Worm (Caenorhabditis elegans) whole organism, young adult: Measurements from ENCODE around the gene irld-62.

Source experiments
- B0336.3 ChIP-seq: fragments of 200-800 bp; sonication (Bioruptor generic); IDR thresholded peaks from 2 replicates; pipeline ENCODE4 v1.3.6; 2022; ENCODE audit warnings: missing genetic modification characterization, missing compliant biosample characterization
- D2030.7 ChIP-seq: fragments of 200-800 bp; sonication (Bioruptor generic); IDR thresholded peaks from 2 replicates; pipeline ENCODE4 v1.3.6; 2022; ENCODE audit warnings: missing genetic modification reagents, missing genetic modification characterization, missing compliant biosample characterization
- F33H1.4 ChIP-seq: fragments of 200-800 bp; sonication (Bioruptor generic); IDR thresholded peaks from 2 replicates; pipeline ENCODE4 v1.3.6; 2022; ENCODE audit warnings: missing genetic modification reagents, missing genetic modification characterization, missing compliant biosample characterization
- F37B4.10 ChIP-seq: fragments of 200-800 bp; sonication (Bioruptor generic); IDR thresholded peaks from 2 replicates; pipeline ENCODE4 v1.3.6; 2022; ENCODE audit warnings: missing genetic modification characterization, missing compliant biosample characterization
- F57A8.1 ChIP-seq: fragments of 200-800 bp; sonication (Bioruptor generic); optimal IDR thresholded peaks from 2 replicates; lab custom pipeline; 2018; ENCODE audit warnings: mild to moderate bottlenecking, missing genetic modification characterization, moderate library complexity, missing compliant biosample characterization
- K12H6.12 ChIP-seq: fragments of 200-800 bp; sonication (Bioruptor generic); optimal IDR thresholded peaks from 2 replicates; lab custom pipeline; 2018; ENCODE audit warnings: mild to moderate bottlenecking, missing genetic modification characterization, missing compliant biosample characterization
- T07F8.4 ChIP-seq: sonication (generic microtip); optimal IDR thresholded peaks from 2 replicates; lab custom pipeline; 2016; ENCODE audit warnings: mild to moderate bottlenecking, missing genetic modification characterization, moderate library complexity, missing compliant biosample characterization
- Y67H2A.10 ChIP-seq: fragments of 200-800 bp; sonication (Bioruptor generic); conservative IDR thresholded peaks from 2 replicates; pipeline ENCODE4 v1.3.6; 2022; ENCODE audit warnings: missing genetic modification reagents, missing genetic modification characterization, missing compliant biosample characterization
- Y95B8A.8 ChIP-seq: fragments of 200-800 bp; sonication (Bioruptor generic); IDR thresholded peaks from 2 replicates; pipeline ENCODE4 v1.3.6; 2022; ENCODE audit warnings: missing genetic modification reagents, missing genetic modification characterization, missing compliant biosample characterization
- athp-1 ChIP-seq: sonication (generic microtip); optimal IDR thresholded peaks from 2 replicates; lab custom pipeline; 2017; ENCODE audit warnings: mild to moderate bottlenecking, missing genetic modification characterization, missing compliant biosample characterization
- attf-5 ChIP-seq: fragments of 200-800 bp; sonication (Bioruptor generic); optimal IDR thresholded peaks from 2 replicates; lab custom pipeline; 2018; ENCODE audit warnings: mild to moderate bottlenecking, missing genetic modification characterization, missing compliant biosample characterization
- attf-6 ChIP-seq: fragments of 200-800 bp; sonication (Bioruptor generic); IDR thresholded peaks from 2 replicates; pipeline ENCODE4 v1.3.6; 2022; ENCODE audit warnings: missing genetic modification reagents, missing genetic modification characterization, missing compliant biosample characterization
- cebp-2 ChIP-seq: fragments of 200-800 bp; sonication (Bioruptor generic); IDR thresholded peaks from 2 replicates; pipeline ENCODE4 v1.3.6; 2022; ENCODE audit warnings: missing genetic modification characterization, missing compliant biosample characterization
- ceh-79 ChIP-seq: sonication (generic microtip); optimal IDR thresholded peaks from 2 replicates; lab custom pipeline; 2017; ENCODE audit warnings: mild to moderate bottlenecking, missing genetic modification characterization, missing compliant biosample characterization
- chd-7 ChIP-seq: sonication (generic microtip); optimal IDR thresholded peaks from 2 replicates; lab custom pipeline; 2016; ENCODE audit warnings: mild to moderate bottlenecking, missing genetic modification characterization, moderate library complexity, missing compliant biosample characterization
- egrh-3 ChIP-seq: fragments of 200-800 bp; sonication (Bioruptor generic); IDR thresholded peaks from 2 replicates; pipeline ENCODE4 v1.3.6; 2022; ENCODE audit warnings: missing genetic modification reagents, missing genetic modification characterization, missing compliant biosample characterization
- him-1 ChIP-seq: sonication (generic microtip); optimal IDR thresholded peaks from 2 replicates; lab custom pipeline; 2016; ENCODE audit warnings: missing genotype, missing genetic modification reagents, missing genetic modification characterization, missing compliant biosample characterization
- let-526 ChIP-seq: fragments of 200-800 bp; sonication (Bioruptor generic); IDR thresholded peaks from 2 replicates; pipeline ENCODE4 v1.3.6; 2022; ENCODE audit warnings: missing genetic modification reagents, missing genetic modification characterization, missing compliant biosample characterization
- let-607 ChIP-seq, 2 experiments: fragments of 200-800 bp in 1 of 2; sonication (Bioruptor generic) in 1 of 2; sonication (generic microtip) in 1 of 2; optimal IDR thresholded peaks; 2 replicates each; lab custom pipeline; 2016 to 2018; ENCODE audit warnings: mild to moderate bottlenecking in 2 of 2, missing compliant biosample characterization in 2 of 2, missing genetic modification characterization in 2 of 2, moderate library complexity in 2 of 2, missing genotype in 1 of 2
- lin-54 ChIP-seq: fragments of 200-800 bp; sonication (Bioruptor generic); optimal IDR thresholded peaks from 2 replicates; lab custom pipeline; 2018; ENCODE audit warnings: mild to moderate bottlenecking, missing genetic modification characterization, missing compliant biosample characterization
- lir-1 ChIP-seq: fragments of 200-800 bp; sonication (Bioruptor generic); conservative IDR thresholded peaks from 2 replicates; pipeline ENCODE4 v1.3.6; 2022; ENCODE audit warnings: missing genetic modification reagents, missing genetic modification characterization, missing compliant biosample characterization
- lsy-27 ChIP-seq: sonication (generic microtip); optimal IDR thresholded peaks from 2 replicates; lab custom pipeline; 2017; ENCODE audit warnings: missing genetic modification characterization, mild to moderate bottlenecking, missing compliant biosample characterization, antibody characterized with exemption, missing genotype, borderline replicate concordance; ENCODE audit not compliant: insufficient read depth
- madf-6 ChIP-seq: fragments of 200-800 bp; sonication (Bioruptor generic); IDR thresholded peaks from 2 replicates; pipeline ENCODE4 v1.3.6; 2022; ENCODE audit warnings: missing genetic modification reagents, missing genetic modification characterization, missing compliant biosample characterization
- madf-8 ChIP-seq: fragments of 200-800 bp; sonication (Bioruptor generic); conservative IDR thresholded peaks from 2 replicates; pipeline ENCODE4 v1.3.6; 2022; ENCODE audit warnings: missing genetic modification reagents, missing genetic modification characterization, missing compliant biosample characterization
- mel-28 ChIP-seq: sonication (generic microtip); optimal IDR thresholded peaks from 2 replicates; lab custom pipeline; 2016; ENCODE audit warnings: borderline replicate concordance, mild to moderate bottlenecking, missing genetic modification characterization, missing compliant biosample characterization
- mxl-1 ChIP-seq: sonication (generic microtip); optimal IDR thresholded peaks from 2 replicates; lab custom pipeline; 2016; ENCODE audit warnings: missing genetic modification characterization, missing compliant biosample characterization
- nfya-1 ChIP-seq: sonication (generic microtip); optimal IDR thresholded peaks from 2 replicates; lab custom pipeline; 2017; ENCODE audit warnings: antibody characterized with exemption, missing compliant biosample characterization, missing genetic modification characterization, borderline replicate concordance; ENCODE audit not compliant: insufficient read depth
- nfya-2 ChIP-seq: fragments of 200-800 bp; sonication (Bioruptor generic); IDR thresholded peaks from 2 replicates; pipeline ENCODE4 v1.3.6; 2022; ENCODE audit warnings: missing genetic modification reagents, missing genetic modification characterization, missing compliant biosample characterization
- nfyb-1 ChIP-seq: fragments of 200-800 bp; sonication (Bioruptor generic); IDR thresholded peaks from 2 replicates; pipeline ENCODE4 v1.3.6; 2022; ENCODE audit warnings: missing genetic modification reagents, missing genetic modification characterization, missing compliant biosample characterization
- pbrm-1 ChIP-seq: fragments of 200-800 bp; sonication (Bioruptor generic); IDR thresholded peaks from 2 replicates; pipeline ENCODE4 v1.3.6; 2022; ENCODE audit warnings: missing genetic modification reagents, missing genetic modification characterization, missing compliant biosample characterization
- sea-2 ChIP-seq: fragments of 200-800 bp; sonication (Bioruptor generic); IDR thresholded peaks from 2 replicates; pipeline ENCODE4 v1.3.6; 2022; ENCODE audit warnings: missing genetic modification characterization, missing compliant biosample characterization
- snpc-3.4 ChIP-seq: sonication (generic microtip); optimal IDR thresholded peaks from 2 replicates; lab custom pipeline; 2017; ENCODE audit warnings: missing genetic modification characterization, mild to moderate bottlenecking, missing compliant biosample characterization, antibody characterized with exemption, moderate library complexity, missing genotype, missing genetic modification reagents
- somi-1 ChIP-seq: fragments of 200-800 bp; sonication (Bioruptor generic); optimal IDR thresholded peaks from 2 replicates; lab custom pipeline; 2018; ENCODE audit warnings: mild to moderate bottlenecking, missing genetic modification characterization, missing compliant biosample characterization
- xnd-1 ChIP-seq: sonication (generic microtip); optimal IDR thresholded peaks from 2 replicates; lab custom pipeline; 2016; ENCODE audit warnings: missing genotype, missing genetic modification reagents, missing genetic modification characterization, missing compliant biosample characterization
- zfh-2 ChIP-seq: fragments of 200-800 bp; sonication (Bioruptor generic); conservative IDR thresholded peaks from 2 replicates; pipeline ENCODE4 v1.3.6; 2022; ENCODE audit warnings: missing genetic modification reagents, missing genetic modification characterization, missing compliant biosample characterization
- zim-3 ChIP-seq: sonication (generic microtip); optimal IDR thresholded peaks from 2 replicates; lab custom pipeline; 2017; ENCODE audit warnings: mild to moderate bottlenecking, missing genetic modification characterization, moderate library complexity, missing compliant biosample characterization
- ztf-3 ChIP-seq: fragments of 200-800 bp; sonication (Bioruptor generic); optimal IDR thresholded peaks from 2 replicates; lab custom pipeline; 2018; ENCODE audit warnings: mild to moderate bottlenecking, missing genetic modification characterization, missing compliant biosample characterization

irld-62 gene

DNA sequence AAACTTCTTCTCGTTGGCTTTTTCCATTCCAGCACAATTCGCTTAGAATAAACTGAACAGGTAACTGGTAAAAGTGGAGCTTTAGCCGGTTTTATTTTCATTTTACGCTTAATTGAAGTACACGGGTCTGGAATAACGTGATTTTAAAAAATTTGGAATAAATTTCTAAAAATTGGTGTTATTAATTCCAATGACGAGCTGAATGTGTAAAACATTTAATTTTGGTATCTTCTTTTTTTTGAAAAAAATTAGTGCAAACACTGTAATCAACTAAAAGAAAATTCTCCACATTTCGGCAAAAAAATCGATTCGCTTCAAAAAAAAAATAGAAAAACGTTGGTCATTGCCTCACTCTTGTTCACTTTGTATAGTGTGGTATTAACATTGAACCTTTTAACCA, 38.6 kb upstream of the irld-62 start, which contains the start of gene T10H4.4:
Gene T10H4.4 (minus strand): TSS at position 101 of the 400 bp plus-strand sequence.
- no peak for TF ChIP-seq zfh-2 (GFP tag; lab: Robert Waterston, UW)
- TF ChIP-seq somi-1 (GFP tag; lab: Kevin White, UChicago): no peak
- no peak for TF ChIP-seq ceh-79 (tag; lab: Kevin White, UChicago)
- TF ChIP-seq xnd-1 (tag; lab: Kevin White, UChicago): no peak
- no peak for TF ChIP-seq F33H1.4 (GFP tag; lab: Robert Waterston, UW)
- TF ChIP-seq D2030.7 (GFP tag; lab: Robert Waterston, UW): no peak
- TF ChIP-seq F37B4.10 (GFP tag; lab: Robert Waterston, UW): no peak
- no peak for TF ChIP-seq sea-2 (GFP tag; lab: Robert Waterston, UW)
- TF ChIP-seq zim-3 (tag; lab: Kevin White, UChicago): no peak
- TF ChIP-seq ztf-3 (GFP tag; lab: Kevin White, UChicago): no peak
- TF ChIP-seq mxl-1: no peak
- no peak for TF ChIP-seq mel-28 (tag; lab: Kevin White, UChicago)
- no peak for TF ChIP-seq K12H6.12 (tag; lab: Kevin White, UChicago)

DNA sequence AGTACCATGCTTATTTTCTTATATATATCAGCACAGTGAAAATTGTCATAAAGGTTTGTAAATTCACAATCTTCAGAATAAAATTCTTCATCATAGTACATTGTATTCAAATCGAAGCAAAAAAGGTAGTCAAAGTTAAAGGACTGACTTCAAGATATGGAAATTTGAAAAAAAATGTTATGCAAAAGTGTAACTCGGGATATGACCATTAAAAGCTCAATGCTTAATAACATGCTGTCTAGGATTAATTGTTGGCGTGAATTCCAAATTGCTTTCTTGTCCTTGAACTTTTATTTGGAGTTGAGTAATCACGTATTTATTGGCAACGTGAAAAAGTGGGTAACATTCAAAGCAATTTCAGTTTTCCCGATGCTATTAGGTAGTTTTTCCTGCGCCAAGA, 36.1 kb upstream of the irld-62 start, which contains the start of gene srw-16:
Gene srw-16 (minus strand): TSS at position 101 of the 400 bp plus-strand sequence.
- TF ChIP-seq snpc-3.4 (tag; lab: Kevin White, UChicago) (no peak), T07F8.4 (tag; lab: Kevin White, UChicago) (no peak), K12H6.12 (tag; lab: Kevin White, UChicago) (no peak), attf-6 (no peak), Y95B8A.8 (GFP tag; lab: Robert Waterston, UW) (no peak), athp-1 (tag; lab: Kevin White, UChicago) (no peak)

DNA sequence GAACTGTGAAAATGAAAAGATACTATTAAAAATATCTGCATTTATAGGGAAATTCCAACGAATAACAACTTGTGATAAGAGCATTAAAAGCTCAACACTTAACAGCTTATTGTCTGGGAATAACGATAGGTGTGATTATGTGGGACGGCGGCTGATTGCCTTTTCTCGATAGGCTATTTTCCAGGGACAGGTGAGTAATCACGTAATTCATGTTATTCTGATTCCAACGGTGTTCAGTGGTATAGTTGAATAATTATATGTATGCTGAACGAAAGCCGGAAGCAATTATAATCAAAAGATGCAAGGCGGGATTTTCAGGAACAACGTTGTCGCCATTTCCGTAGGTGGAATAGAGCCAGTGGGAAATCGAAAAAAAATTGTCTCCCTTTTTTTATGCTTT, 34.0 kb upstream of the irld-62 start, which contains the start of gene srw-17:
Gene srw-17 (minus strand): TSS at position 101 of the 400 bp plus-strand sequence.
- TF ChIP-seq nfya-1 (tag; lab: Kevin White, UChicago): no peak
- TF ChIP-seq lir-1 (GFP tag; lab: Robert Waterston, UW): no peak
- no peak for TF ChIP-seq egrh-3 (GFP tag; lab: Robert Waterston, UW)
- no peak for TF ChIP-seq lin-54 (GFP tag; lab: Kevin White, UChicago)
- TF ChIP-seq mel-28 (tag; lab: Kevin White, UChicago): no peak
- TF ChIP-seq attf-5 (GFP tag; lab: Kevin White, UChicago): no peak
- TF ChIP-seq madf-6 (GFP tag; lab: Robert Waterston, UW): no peak

ce11 chrV:15281279-15281949, 29.5 kb upstream of the irld-62 start, which contains the start of the genes srw-19 and srx-51:
Gene srw-19, minus strand, starts transcription at chrV:15281379.
Gene srx-51, plus strand, starts transcription at chrV:15281899.
- TF ChIP-seq nfyb-1 (GFP tag; lab: Robert Waterston, UW): no peak
- no peak for TF ChIP-seq F57A8.1 (GFP tag; lab: Kevin White, UChicago)
- TF ChIP-seq pbrm-1: no peak
- TF ChIP-seq B0336.3 (GFP tag; lab: Robert Waterston, UW): no peak
- TF ChIP-seq nfya-2: no peak
- no peak for TF ChIP-seq madf-8 (GFP tag; lab: Robert Waterston, UW)
- no peak for TF ChIP-seq chd-7
- TF ChIP-seq Y67H2A.10 (GFP tag; lab: Robert Waterston, UW): no peak
- TF ChIP-seq let-526 (GFP tag; lab: Robert Waterston, UW): no peak
- no peak for TF ChIP-seq him-1 (tag; lab: Kevin White, UChicago)
- TF ChIP-seq let-607 (tag; optimal IDR thresholded peaks at IDR 0.05; lab: Kevin White, UChicago): no peak
- no peak for TF ChIP-seq lsy-27 (tag; lab: Kevin White, UChicago)
- no peak for TF ChIP-seq cebp-2 (GFP tag; lab: Robert Waterston, UW)
